Worm (Caenorhabditis elegans) whole organism, L4/young adult: ENCODE measurements around the gene F17E5.2.

Source experiments
- W03F9.2 ChIP-seq: fragments of 150-350 bp; optimal IDR thresholded peaks from 2 replicates; lab custom pipeline; 2014; ENCODE audit warnings: missing biosample characterization, missing genetic modification characterization
- dao-5 ChIP-seq: sonication (generic microtip); optimal IDR thresholded peaks from 2 replicates; lab custom pipeline; 2016; ENCODE audit warnings: missing genotype, missing genetic modification characterization, moderate library complexity, missing compliant biosample characterization
- him-1 ChIP-seq: sonication (generic microtip); optimal IDR thresholded peaks from 2 replicates; lab custom pipeline; 2016; ENCODE audit warnings: missing genotype, missing genetic modification reagents, missing genetic modification characterization, missing compliant biosample characterization

The F17E5.2 gene

ce11 chrX:12435246-12435645 lies 41.2 kb downstream of the F17E5.2 start:
- no peak for TF ChIP-seq dao-5 (tag; lab: Kevin White, UChicago)
- no peak for TF ChIP-seq him-1 (tag; lab: Kevin White, UChicago)
- no peak for TF ChIP-seq W03F9.2

ce11 chrX:12436486-12436885 lies 42.4 kb downstream of the F17E5.2 start:
- TF ChIP-seq him-1 (tag; lab: Kevin White, UChicago): no peak
- TF ChIP-seq W03F9.2: no peak
- TF ChIP-seq dao-5 (tag; lab: Kevin White, UChicago): no peak

ce11 chrX:12438266-12438665 lies 44.2 kb downstream of the F17E5.2 start:
- no peak for TF ChIP-seq him-1 (tag; lab: Kevin White, UChicago)

ce11 chrX:12439998-12440722 lies 46.1 kb downstream of the F17E5.2 start:
- no peak for TF ChIP-seq dao-5 (tag; lab: Kevin White, UChicago)
- no peak for TF ChIP-seq him-1 (tag; lab: Kevin White, UChicago)
- TF ChIP-seq W03F9.2: no peak

ce11 chrX:12444423-12444822 lies 50.4 kb downstream of the F17E5.2 start:
- TF ChIP-seq W03F9.2 (no peak), him-1 (tag; lab: Kevin White, UChicago) (no peak), dao-5 (tag; lab: Kevin White, UChicago) (no peak)

- TF ChIP-seq him-1 (tag; lab: Kevin White, UChicago) (no peak), dao-5 (tag; lab: Kevin White, UChicago) (no peak), W03F9.2 (no peak)
Observed at ce11 chrX:12446572-12446971, 52.5 kb downstream of the F17E5.2 start.
